Fruit fly (Drosophila melanogaster) Kc167 (cell line): Measurements from ENCODE around the gene CG6878.

Source experiments
- Myc ChIP-seq: fragments of >200 bp; optimal IDR thresholded peaks from 2 replicates; lab custom pipeline; 2017; ENCODE audit warnings: missing external identifiers
- Sin3A ChIP-seq: fragments of >200 bp; optimal IDR thresholded peaks from 2 replicates; lab custom pipeline; 2018; ENCODE audit warnings: missing external identifiers
- h ChIP-seq: fragments of >200 bp; optimal IDR thresholded peaks from 3 replicates; lab custom pipeline; 2018; ENCODE audit warnings: missing external identifiers
- insv ChIP-seq: fragments of >200 bp; optimal IDR thresholded peaks from 3 replicates; lab custom pipeline; 2018; ENCODE audit warnings: missing external identifiers
- psq ChIP-seq: fragments of >200 bp; optimal IDR thresholded peaks from 2 replicates; lab custom pipeline; 2017; ENCODE audit warnings: missing external identifiers
- ttk ChIP-seq: sonication (Bioruptor generic); optimal IDR thresholded peaks from 2 replicates; lab custom pipeline; 2017; ENCODE audit warnings: missing external identifiers

CG6878 gene

dm6 chr3L:15163414-15163813, 1.8 kb downstream of the CG6878 start, which contains the start of gene CG7011:
Gene CG7011, minus strand, starts transcription at chr3L:15163628.
- TF ChIP-seq Sin3A (no peak), psq (lab: Kevin White, UChicago) (no peak), insv (lab: Kevin White, UChicago) (no peak), h (lab: Kevin White, UChicago) (no peak), Myc (lab: Kevin White, UChicago) (no peak), ttk (lab: Kevin White, UChicago) (no peak)

dm6 chr3L:15169010-15169409, 7.4 kb downstream of the CG6878 start:
- no peak for TF ChIP-seq Sin3A
- no peak for TF ChIP-seq psq (lab: Kevin White, UChicago)
- TF ChIP-seq insv (lab: Kevin White, UChicago), result no peak
- no peak for TF ChIP-seq h (lab: Kevin White, UChicago)
- no peak for TF ChIP-seq ttk (lab: Kevin White, UChicago)
- no peak for TF ChIP-seq Myc (lab: Kevin White, UChicago)

DNA sequence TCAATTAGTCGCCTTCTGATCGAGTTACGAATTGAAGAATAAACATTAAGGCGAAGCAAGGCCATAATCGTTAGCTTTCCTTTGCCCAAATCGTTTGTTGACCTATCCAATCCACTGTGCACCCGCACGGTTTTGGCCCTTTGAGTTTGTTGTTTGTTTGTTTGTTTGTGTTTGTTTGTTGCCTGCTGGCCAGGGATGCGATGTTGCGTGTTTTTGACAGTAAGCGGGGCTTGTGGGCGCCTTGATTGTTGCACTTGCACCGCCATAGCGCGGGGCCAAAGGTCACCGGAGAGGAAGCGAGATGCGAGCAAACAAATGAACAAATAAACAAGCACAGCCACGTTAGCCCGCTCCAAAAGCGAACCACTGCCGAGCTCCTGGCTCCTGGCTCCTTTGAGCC, 8.2 kb downstream of the CG6878 start:
- TF ChIP-seq h (lab: Kevin White, UChicago), result no peak
- no peak for TF ChIP-seq psq (lab: Kevin White, UChicago)
- TF ChIP-seq Sin3A, result no peak
- TF ChIP-seq Myc (lab: Kevin White, UChicago), result no peak
- TF ChIP-seq ttk (lab: Kevin White, UChicago), result no peak
- TF ChIP-seq insv (lab: Kevin White, UChicago), result no peak

DNA sequence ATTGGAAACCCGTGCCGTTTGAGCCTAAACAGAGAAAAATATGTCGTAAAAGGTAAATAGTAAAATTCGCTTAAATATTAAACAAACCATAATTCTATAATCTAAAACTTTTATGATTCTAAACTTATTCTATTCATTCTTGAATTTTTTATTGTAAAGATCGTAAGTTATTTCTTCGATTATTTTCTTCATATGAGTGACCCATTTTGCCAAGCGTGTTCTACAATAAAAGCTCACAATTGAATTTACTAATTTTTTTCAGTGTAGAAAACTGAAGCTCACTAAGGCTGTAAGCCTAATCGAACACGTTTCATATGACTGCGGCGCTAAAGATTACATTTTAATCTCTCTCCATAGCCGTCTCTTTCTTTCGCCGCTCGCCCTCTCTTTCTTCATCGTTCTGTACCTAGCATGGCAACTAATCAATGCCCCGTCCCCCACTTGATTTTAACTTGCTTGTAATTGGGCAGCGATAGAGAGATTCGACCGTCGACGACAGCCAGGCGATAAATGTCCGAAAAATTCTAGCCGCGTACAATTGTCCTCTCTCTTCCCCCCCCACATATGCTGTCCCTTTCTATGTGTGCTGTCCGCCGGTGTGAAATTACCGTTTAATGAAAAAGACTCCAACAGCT, 10.3 kb downstream of the CG6878 start:
- TF ChIP-seq Sin3A, result no peak
- TF ChIP-seq insv (lab: Kevin White, UChicago), result no peak
- TF ChIP-seq Myc (lab: Kevin White, UChicago), result no peak
- no peak for TF ChIP-seq psq (lab: Kevin White, UChicago)
- no peak for TF ChIP-seq h (lab: Kevin White, UChicago)
- TF ChIP-seq ttk (lab: Kevin White, UChicago), result no peak

dm6 chr3L:15172404-15173055, 10.9 kb downstream of the CG6878 start:
- TF ChIP-seq Sin3A (no peak), h (lab: Kevin White, UChicago) (no peak), psq (lab: Kevin White, UChicago) (no peak), ttk (lab: Kevin White, UChicago) (no peak), insv (lab: Kevin White, UChicago) (no peak), Myc (lab: Kevin White, UChicago) (no peak)

- TF ChIP-seq insv (lab: Kevin White, UChicago), result no peak
- no peak for TF ChIP-seq psq (lab: Kevin White, UChicago)
- no peak for TF ChIP-seq Sin3A
- no peak for TF ChIP-seq h (lab: Kevin White, UChicago)
- no peak for TF ChIP-seq Myc (lab: Kevin White, UChicago)
Measured at dm6 chr3L:15174086-15174485, 12.5 kb downstream of the CG6878 start.

DNA sequence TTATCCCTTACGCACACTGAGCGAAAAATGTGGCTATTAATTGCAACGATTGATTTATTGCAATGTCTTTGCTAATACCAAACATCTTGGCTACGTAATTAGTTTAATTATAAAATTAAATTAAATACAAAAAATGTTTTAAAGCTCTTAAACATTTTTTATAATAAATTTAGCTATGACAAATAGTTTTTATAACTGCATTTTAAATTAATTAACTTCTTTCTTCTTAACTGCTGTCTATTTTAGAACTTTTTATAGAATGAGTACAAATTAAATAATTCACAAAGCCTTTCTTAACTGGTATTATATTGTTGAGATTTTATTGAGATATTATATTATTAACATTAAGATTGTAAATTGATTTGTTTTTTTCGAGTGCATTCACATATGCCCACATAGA, 13.2 kb downstream of the CG6878 start:
- TF ChIP-seq Myc (lab: Kevin White, UChicago) (no peak), ttk (lab: Kevin White, UChicago) (no peak), h (lab: Kevin White, UChicago) (no peak), insv (lab: Kevin White, UChicago) (no peak), psq (lab: Kevin White, UChicago) (no peak), Sin3A (no peak)

DNA sequence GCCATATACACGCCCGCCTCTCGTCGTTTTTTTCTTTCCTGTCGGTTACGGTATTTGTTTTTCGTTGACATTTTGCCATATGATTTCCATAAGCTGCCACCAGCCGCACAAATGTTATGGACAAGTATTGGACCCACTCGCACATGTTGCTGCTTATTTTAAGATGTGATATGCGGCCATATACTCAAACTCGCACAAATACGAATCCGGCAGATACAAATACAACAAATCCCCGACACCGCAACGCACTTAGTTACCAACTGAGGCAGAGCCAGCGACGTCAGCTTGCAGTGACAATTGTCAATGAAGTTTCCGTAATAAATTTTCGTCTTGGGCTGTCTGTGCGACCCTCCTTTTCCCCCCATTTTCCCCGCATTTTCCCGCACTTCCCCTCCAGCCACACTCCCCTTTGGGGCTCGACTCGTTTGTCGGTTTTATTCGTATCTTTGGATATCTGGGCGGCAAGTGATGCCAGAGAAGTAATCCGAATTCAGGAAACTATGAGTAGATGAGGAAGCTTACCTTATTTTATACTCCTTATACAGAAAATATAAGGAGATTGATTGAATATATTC, 15.1 kb downstream of the CG6878 start:
- no peak for TF ChIP-seq psq (lab: Kevin White, UChicago)
- TF ChIP-seq insv (lab: Kevin White, UChicago), result no peak
- no peak for TF ChIP-seq h (lab: Kevin White, UChicago)
- TF ChIP-seq ttk (lab: Kevin White, UChicago), result no peak
- no peak for TF ChIP-seq Myc (lab: Kevin White, UChicago)
- TF ChIP-seq Sin3A, result no peak

DNA sequence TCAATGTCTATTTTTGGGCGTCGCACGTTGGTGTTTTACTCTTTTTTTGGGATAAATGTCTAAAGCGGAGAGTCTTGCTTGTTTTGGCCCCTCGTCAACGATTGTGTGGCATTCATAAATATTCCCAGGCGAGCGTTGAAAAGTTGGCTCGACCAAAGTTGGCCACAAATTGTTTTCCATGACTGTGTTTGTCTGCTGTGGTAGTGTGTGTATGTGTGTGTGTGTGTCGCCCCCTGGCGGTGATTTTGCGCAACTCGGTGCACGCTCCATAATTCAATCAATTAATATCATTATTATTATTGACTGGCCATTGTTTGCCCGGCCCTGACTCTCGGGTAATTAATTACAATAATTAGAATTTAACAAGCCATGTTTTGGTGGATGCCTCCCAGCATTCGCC, 17.0 kb downstream of the CG6878 start:
- no peak for TF ChIP-seq Sin3A
- no peak for TF ChIP-seq psq (lab: Kevin White, UChicago)
- no peak for TF ChIP-seq Myc (lab: Kevin White, UChicago)
- no peak for TF ChIP-seq h (lab: Kevin White, UChicago)
- TF ChIP-seq ttk (lab: Kevin White, UChicago), result no peak
- no peak for TF ChIP-seq insv (lab: Kevin White, UChicago)

DNA sequence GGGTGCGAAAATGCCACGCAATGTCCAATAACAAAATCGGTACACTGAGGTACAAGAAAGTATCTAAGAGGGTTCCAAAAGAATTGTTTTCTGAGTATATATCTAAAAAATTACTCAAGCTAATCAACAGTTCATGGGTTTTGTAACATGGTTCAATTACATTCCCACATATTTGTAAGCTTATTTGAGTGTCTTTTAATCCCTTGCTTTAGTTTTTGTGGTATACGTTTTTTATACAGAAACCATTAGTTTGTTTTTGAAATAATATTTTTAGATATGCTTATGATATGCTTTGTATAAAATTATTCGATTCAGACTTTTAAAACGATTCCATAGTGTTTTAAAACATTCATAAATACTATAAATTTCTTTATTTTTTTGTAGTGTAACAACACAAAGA, 19.2 kb downstream of the CG6878 start:
- TF ChIP-seq insv (lab: Kevin White, UChicago) (no peak), psq (lab: Kevin White, UChicago) (no peak), Sin3A (no peak), h (lab: Kevin White, UChicago) (no peak), Myc (lab: Kevin White, UChicago) (no peak), ttk (lab: Kevin White, UChicago) (no peak)

dm6 chr3L:15187782-15188181, 26.2 kb downstream of the CG6878 start:
- TF ChIP-seq psq (lab: Kevin White, UChicago) (no peak), Sin3A (no peak), ttk (lab: Kevin White, UChicago) (no peak), h (lab: Kevin White, UChicago) (no peak), insv (lab: Kevin White, UChicago) (no peak), Myc (lab: Kevin White, UChicago) (no peak)
